Fruit fly (Drosophila melanogaster): ENCODE measurements around the gene CG15399.

DNA sequence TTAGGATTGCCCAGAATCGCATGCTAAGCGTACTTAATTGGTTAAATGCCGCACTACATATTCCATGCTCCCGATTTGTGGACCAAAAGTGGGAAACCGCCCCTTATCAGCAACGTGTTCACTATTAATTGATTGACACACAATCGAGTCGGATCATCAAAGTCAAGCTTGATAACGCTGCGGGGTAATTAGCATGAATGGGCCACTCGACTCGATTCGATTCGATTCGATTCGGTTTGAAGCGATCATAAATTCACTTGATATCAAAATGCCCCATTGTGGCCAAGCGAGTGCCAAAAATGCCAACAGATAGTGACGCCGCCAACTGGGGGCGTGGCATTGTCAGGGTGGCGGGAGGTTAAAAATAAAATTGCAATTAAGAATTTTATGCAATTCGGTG lies 36.0 kb upstream of the CG15399 start:
- TF ChIP-seq pan (optimal IDR thresholded peaks at IDR 0.05): no peak
- no peak for TF ChIP-seq usp (GFP tag; optimal IDR thresholded peaks at IDR 0.05)
- no peak for TF ChIP-seq psq (optimal IDR thresholded peaks at IDR 0.05)
- no peak for TF ChIP-seq Dll (optimal IDR thresholded peaks at IDR 0.05)
